Worm (Caenorhabditis elegans): ENCODE measurements around the gene H06I04.6.

DNA sequence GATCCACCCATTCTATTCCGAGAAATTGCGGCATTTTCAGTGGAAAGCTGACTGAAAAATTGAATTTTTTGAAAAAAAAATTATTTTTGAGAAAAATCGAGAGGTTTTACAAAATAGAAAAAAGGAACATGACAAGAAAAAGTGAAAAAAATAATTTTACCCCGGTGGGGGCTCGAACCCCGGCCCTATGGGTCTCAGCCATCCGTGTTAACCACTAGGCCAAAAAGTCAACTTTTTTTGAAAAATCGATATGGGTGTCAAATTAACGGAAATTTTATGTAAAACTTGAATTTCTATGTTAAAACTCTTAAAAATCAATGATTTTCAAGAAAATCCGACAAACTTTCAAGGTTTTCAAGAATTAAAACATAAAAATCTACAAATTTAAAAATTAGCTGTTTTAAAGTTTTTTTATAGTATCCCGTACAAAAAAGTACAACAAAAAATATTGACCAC is 39.8 kb upstream of the H06I04.6 start, which contains the start of gene Y53G8B.2:
- TF ChIP-seq pqm-1 (tag; optimal IDR thresholded peaks at IDR 0.05) (no peak), unc-55 (GFP tag; optimal IDR thresholded peaks at IDR 0.05) (no peak), ceh-22 (tag; optimal IDR thresholded peaks at IDR 0.05) (no peak), ref-2 (tag; optimal IDR thresholded peaks at IDR 0.05) (no peak), pros-1 (tag; optimal IDR thresholded peaks at IDR 0.05) (no peak), sox-2 (GFP tag; IDR thresholded peaks at IDR 0.05) (no peak)

Measured in whole organism, late embryonic.